Worm (Caenorhabditis elegans): ENCODE data around the gene grl-17.

The grl-17 gene

DNA sequence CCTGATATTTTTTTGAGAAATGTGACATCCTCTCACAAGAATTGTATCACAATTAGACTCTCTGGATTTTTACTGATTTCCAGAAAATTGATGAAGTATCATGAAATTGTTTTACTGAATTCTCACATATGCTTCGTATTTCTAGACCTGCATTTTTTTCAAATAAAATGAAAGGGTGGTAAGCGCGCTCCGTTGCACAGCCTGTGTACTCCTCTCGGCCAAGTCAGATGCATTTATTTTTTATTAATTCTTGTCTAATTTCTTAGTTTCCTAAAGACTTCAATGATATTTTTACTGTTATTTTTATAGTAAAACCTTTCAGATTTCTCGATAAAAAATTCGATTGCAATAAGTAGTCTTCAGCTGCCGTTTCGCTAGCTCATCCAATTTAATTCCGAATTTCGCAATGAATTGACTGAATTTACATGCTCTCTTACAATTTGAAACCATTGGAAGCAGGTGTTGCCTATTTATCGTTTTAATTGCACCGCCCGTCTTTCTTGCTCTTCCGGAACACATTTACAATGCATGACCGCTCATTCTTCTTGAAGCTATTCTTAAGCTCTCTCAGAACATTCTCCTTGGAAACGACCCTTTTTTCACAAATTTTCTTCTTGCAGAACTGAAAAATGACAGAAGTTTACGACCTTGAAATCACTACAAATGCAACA lies 27.9 kb upstream of the grl-17 start, which contains the start of gene tbcb-1:
TSS of gene tbcb-1 (plus strand) at position 621 of the 671 bp plus-strand sequence.
- TF ChIP-seq snpc-4 (tag; optimal IDR thresholded peaks at IDR 0.05) (no peak), bed-3 (GFP tag; optimal IDR thresholded peaks at IDR 0.05) (no peak), sptf-1 (tag; optimal IDR thresholded peaks at IDR 0.05) (no peak), pha-4 (tag; optimal IDR thresholded peaks at IDR 0.05) (no peak)

ce11 chrV:13589494-13590176 lies 25.9 kb upstream of the grl-17 start, which contains the start of the genes F53F4.2 and F53F4.18:
F53F4.2 (minus strand) TSS chrV:13589594.
F53F4.18 (plus strand) TSS chrV:13590126.
- TF ChIP-seq nhr-237 (tag; optimal IDR thresholded peaks at IDR 0.05), result no peak

ce11 chrV:13587902-13588301 lies 24.2 kb upstream of the grl-17 start, which contains the start of gene F53F4.17:
F53F4.17 (plus strand) TSS chrV:13588202.
- TF ChIP-seq elt-1 (tag; optimal IDR thresholded peaks at IDR 0.05; ENCODE audit: borderline replicate concordance, insufficient read depth), result no peak
- no peak for TF ChIP-seq lsy-2 (tag; optimal IDR thresholded peaks at IDR 0.05)

- no peak for TF ChIP-seq mls-2 (tag; optimal IDR thresholded peaks at IDR 0.05)
- no peak for TF ChIP-seq ham-2 (GFP tag; optimal IDR thresholded peaks at IDR 0.05)
- no peak for TF ChIP-seq drap-1 (GFP tag; optimal IDR thresholded peaks at IDR 0.05)
- no peak for TF ChIP-seq lin-32 (GFP tag; optimal IDR thresholded peaks at IDR 0.05)
- no peak for TF ChIP-seq flh-1 (GFP tag; optimal IDR thresholded peaks at IDR 0.05)
- TF ChIP-seq M03D4.4 (tag; optimal IDR thresholded peaks at IDR 0.05), result no peak
- TF ChIP-seq hlh-1 (tag; optimal IDR thresholded peaks at IDR 0.05), result no peak
- no peak for TF ChIP-seq unc-62 (GFP tag; optimal IDR thresholded peaks at IDR 0.05)
- no peak for TF ChIP-seq lin-13 (tag; optimal IDR thresholded peaks at IDR 0.05)
- no peak for TF ChIP-seq unc-39 (tag; optimal IDR thresholded peaks at IDR 0.05)
- TF ChIP-seq sem-2 (GFP tag; optimal IDR thresholded peaks at IDR 0.05), result no peak
- TF ChIP-seq unc-120 (tag; optimal IDR thresholded peaks at IDR 0.05; ENCODE audit: poor library complexity, severe bottlenecking), result no peak
- no peak for TF ChIP-seq sptf-1 (tag; optimal IDR thresholded peaks at IDR 0.05)
- TF ChIP-seq ztf-11 (tag; optimal IDR thresholded peaks at IDR 0.05), result no peak
- TF ChIP-seq nhr-12 (tag; optimal IDR thresholded peaks at IDR 0.05), result no peak
- no peak for TF ChIP-seq ceh-83 (GFP tag; optimal IDR thresholded peaks at IDR 0.05)
- TF ChIP-seq ces-1 (GFP tag; optimal IDR thresholded peaks at IDR 0.05), result no peak
- TF ChIP-seq bed-3 (GFP tag; optimal IDR thresholded peaks at IDR 0.05), result no peak
- TF ChIP-seq mep-1 (tag; optimal IDR thresholded peaks at IDR 0.05), result no peak
- no peak for TF ChIP-seq nhr-28 (tag; optimal IDR thresholded peaks at IDR 0.05)
Observed at ce11 chrV:13584484-13584883, 20.7 kb upstream of the grl-17 start, which contains the start of gene F53F4.1. F53F4.1 (plus strand) TSS chrV:13584784.

ce11 chrV:13580696-13581095 lies 17.0 kb upstream of the grl-17 start, which contains the start of gene C50B8.5:
C50B8.5 (plus strand) TSS chrV:13580968.
- TF ChIP-seq nhr-2 (tag; optimal IDR thresholded peaks at IDR 0.05) (no peak), drap-1 (GFP tag; optimal IDR thresholded peaks at IDR 0.05) (no peak), elt-3 (tag; optimal IDR thresholded peaks at IDR 0.05) (no peak), mab-5 (tag; optimal IDR thresholded peaks at IDR 0.05) (no peak), lin-13 (tag; optimal IDR thresholded peaks at IDR 0.05) (no peak), sem-2 (GFP tag; optimal IDR thresholded peaks at IDR 0.05) (no peak), nhr-76 (tag; optimal IDR thresholded peaks at IDR 0.05) (no peak), snpc-4 (tag; optimal IDR thresholded peaks at IDR 0.05) (no peak), tbx-8 (GFP tag; optimal IDR thresholded peaks at IDR 0.05) (no peak), M03D4.4 (tag; optimal IDR thresholded peaks at IDR 0.05) (no peak), bed-3 (GFP tag; optimal IDR thresholded peaks at IDR 0.05) (no peak), ceh-39 (tag; optimal IDR thresholded peaks at IDR 0.05) (no peak), ceh-83 (GFP tag; optimal IDR thresholded peaks at IDR 0.05) (no peak), mep-1 (tag; optimal IDR thresholded peaks at IDR 0.05) (no peak), ham-2 (GFP tag; optimal IDR thresholded peaks at IDR 0.05) (no peak), flh-1 (GFP tag; optimal IDR thresholded peaks at IDR 0.05) (no peak), nhr-12 (tag; optimal IDR thresholded peaks at IDR 0.05) (no peak), ces-1 (GFP tag; optimal IDR thresholded peaks at IDR 0.05) (no peak), mls-2 (tag; optimal IDR thresholded peaks at IDR 0.05) (no peak), unc-120 (tag; optimal IDR thresholded peaks at IDR 0.05; ENCODE audit: poor library complexity, severe bottlenecking) (no peak)
